Worm (Caenorhabditis elegans): ENCODE measurements around the gene B0198.3.

DNA sequence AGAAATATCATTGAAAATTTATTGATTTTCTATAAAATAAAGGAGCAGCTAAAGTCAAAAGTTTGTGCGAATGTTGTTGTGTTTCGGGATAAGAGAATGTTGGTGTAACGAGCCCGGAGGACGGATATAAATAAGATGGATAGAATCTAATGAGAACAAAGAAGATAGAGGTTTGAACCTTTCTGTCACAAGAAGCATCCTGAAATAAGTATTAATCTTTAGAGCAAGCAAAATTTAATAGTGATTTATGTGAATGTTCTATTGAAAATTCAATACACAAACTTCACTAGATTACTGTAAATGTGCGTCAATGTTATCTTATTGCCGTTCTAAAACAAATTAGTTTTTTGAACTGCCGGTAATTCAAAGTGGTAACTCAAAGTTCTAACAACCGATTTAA is 46.8 kb upstream of the B0198.3 start, which contains the start of gene W03G11.3:
- no peak for TF ChIP-seq fkh-10 (GFP tag; optimal IDR thresholded peaks at IDR 0.05)
- no peak for TF ChIP-seq ama-1 (optimal IDR thresholded peaks at IDR 0.05)
- TF ChIP-seq pag-3 (tag; optimal IDR thresholded peaks at IDR 0.05; ENCODE audit: borderline replicate concordance): no peak
- TF ChIP-seq zip-5 (tag; optimal IDR thresholded peaks at IDR 0.05): no peak
- no peak for TF ChIP-seq mec-3 (tag; optimal IDR thresholded peaks at IDR 0.05; ENCODE audit: borderline replicate concordance)
- no peak for TF ChIP-seq pha-2 (tag; optimal IDR thresholded peaks at IDR 0.05)
